Worm (Caenorhabditis elegans) whole organism, L4 larva: Measurements from ENCODE around the gene Y45G12B.2.

Experiments
- D1046.2 ChIP-seq: fragments of 200-800 bp; sonication (Bioruptor generic); IDR thresholded peaks from 2 replicates; pipeline ENCODE4 v1.3.6; 2022; ENCODE audit warnings: missing genetic modification characterization, missing compliant biosample characterization
- F37D6.2 ChIP-seq: sonication (generic microtip); optimal IDR thresholded peaks from 2 replicates; lab custom pipeline; 2016; ENCODE audit warnings: mild to moderate bottlenecking, missing genetic modification characterization, missing compliant biosample characterization
- F44E2.7 ChIP-seq: fragments of 200-800 bp; sonication (Bioruptor generic); IDR thresholded peaks from 2 replicates; pipeline ENCODE4 v2.1.2; 2022; ENCODE audit warnings: missing genetic modification characterization, missing compliant biosample characterization
- Y5F2A.4 ChIP-seq: fragments of 200-800 bp; sonication (Bioruptor generic); optimal IDR thresholded peaks from 2 replicates; lab custom pipeline; 2018; ENCODE audit warnings: mild to moderate bottlenecking, missing genetic modification characterization, missing compliant biosample characterization
- aha-1 ChIP-seq: fragments of 150-350 bp; peaks from one replicate; lab custom pipeline; 2014; ENCODE audit warnings: missing biosample characterization, missing genetic modification characterization
- cey-2 ChIP-seq: sonication (generic microtip); optimal IDR thresholded peaks from 3 replicates; lab custom pipeline; 2017; ENCODE audit warnings: missing genetic modification characterization, mild to moderate bottlenecking, missing compliant biosample characterization, antibody characterized with exemption, borderline replicate concordance; ENCODE audit not compliant: insufficient read depth
- daf-16 ChIP-seq, 3 experiments: sonication (generic microtip); optimal IDR thresholded peaks; 2 replicates each; lab custom pipeline; 2016 to 2017; ENCODE audit warnings: missing genetic modification characterization in 3 of 3, missing genetic modification reagents in 3 of 3, mild to moderate bottlenecking in 2 of 3, missing compliant biosample characterization in 2 of 3, missing biosample characterization in 1 of 3, moderate library complexity in 1 of 3
- dmd-6 ChIP-seq: fragments of 200-800 bp; sonication (Bioruptor generic); IDR thresholded peaks from 2 replicates; pipeline ENCODE4 v1.3.6; 2022; ENCODE audit warnings: missing genetic modification reagents, missing genetic modification characterization, missing compliant biosample characterization
- dmd-9 ChIP-seq: fragments of 200-800 bp; sonication (Bioruptor generic); IDR thresholded peaks from 2 replicates; pipeline ENCODE4 v1.3.6; 2022; ENCODE audit warnings: missing genetic modification reagents, missing genetic modification characterization, missing compliant biosample characterization
- egl-43 ChIP-seq: fragments of 200-800 bp; sonication (Bioruptor generic); IDR thresholded peaks from 2 replicates; pipeline ENCODE4 v1.3.6; 2022; ENCODE audit warnings: missing genetic modification reagents, missing genetic modification characterization, missing compliant biosample characterization
- fkh-10 ChIP-seq: fragments of 150-350 bp; optimal IDR thresholded peaks from 2 replicates; lab custom pipeline; 2014; ENCODE audit warnings: missing biosample characterization, missing genetic modification reagents, missing genetic modification characterization
- hlh-11 ChIP-seq: fragments of 200-800 bp; sonication (Bioruptor generic); optimal IDR thresholded peaks from 2 replicates; lab custom pipeline; 2018; ENCODE audit warnings: mild to moderate bottlenecking, missing genetic modification characterization, missing compliant biosample characterization
- hmg-1.1 ChIP-seq: fragments of 200-800 bp; sonication (Bioruptor generic); IDR thresholded peaks from 2 replicates; pipeline ENCODE4 v1.3.6; 2022; ENCODE audit warnings: missing genetic modification reagents, missing genetic modification characterization, missing compliant biosample characterization
- lim-7 ChIP-seq: fragments of 200-800 bp; sonication (Bioruptor generic); IDR thresholded peaks from 2 replicates; pipeline ENCODE4 v1.3.6; 2022; ENCODE audit warnings: missing genetic modification characterization, missing compliant biosample characterization
- lin-1 ChIP-seq: fragments of 200-800 bp; sonication (Bioruptor generic); IDR thresholded peaks from 2 replicates; pipeline ENCODE4 v1.3.6; 2022; ENCODE audit warnings: missing genetic modification reagents, missing genetic modification characterization, missing compliant biosample characterization
- lin-29 ChIP-seq: fragments of 200-800 bp; sonication (Bioruptor generic); IDR thresholded peaks from 2 replicates; pipeline ENCODE4 v1.3.6; 2022; ENCODE audit warnings: missing genetic modification reagents, missing genetic modification characterization, missing compliant biosample characterization
- mdl-1 ChIP-seq, 2 experiments: fragments of 150-350 bp in 1 of 2; sonication (generic microtip) in 1 of 2; optimal IDR thresholded peaks; 2 replicates each; lab custom pipeline; 2014 to 2017; ENCODE audit warnings: missing biosample characterization in 2 of 2, missing genetic modification characterization in 2 of 2
- mdt-29 ChIP-seq: fragments of 200-800 bp; sonication (Bioruptor generic); IDR thresholded peaks from 2 replicates; pipeline ENCODE4 v1.3.6; 2022; ENCODE audit warnings: missing genetic modification reagents, missing genetic modification characterization, missing compliant biosample characterization
- mxl-3 ChIP-seq: fragments of 200-800 bp; sonication (Bioruptor generic); optimal IDR thresholded peaks from 2 replicates; lab custom pipeline; 2018; ENCODE audit warnings: mild to moderate bottlenecking, missing genetic modification characterization, missing compliant biosample characterization
- nhr-102 ChIP-seq: sonication (generic microtip); optimal IDR thresholded peaks from 2 replicates; lab custom pipeline; 2016; ENCODE audit warnings: mild to moderate bottlenecking, missing genetic modification characterization, moderate library complexity, missing compliant biosample characterization
- nhr-111 ChIP-seq: fragments of 200-800 bp; sonication (Bioruptor generic); optimal IDR thresholded peaks from 2 replicates; lab custom pipeline; 2018; ENCODE audit warnings: mild to moderate bottlenecking, missing genetic modification characterization, missing compliant biosample characterization
- nhr-28 ChIP-seq: fragments of 150-350 bp; optimal IDR thresholded peaks from 2 replicates; lab custom pipeline; 2014; ENCODE audit warnings: missing biosample characterization, missing genetic modification characterization
- nhr-77 ChIP-seq: fragments of 150-350 bp; optimal IDR thresholded peaks from 2 replicates; lab custom pipeline; 2014; ENCODE audit warnings: missing biosample characterization, missing genetic modification characterization
- pqm-1 ChIP-seq: sonication (generic microtip); optimal IDR thresholded peaks from 2 replicates; lab custom pipeline; 2017; ENCODE audit warnings: missing biosample characterization, missing genetic modification characterization
- sdz-12 ChIP-seq: fragments of 200-800 bp; sonication (Bioruptor generic); optimal IDR thresholded peaks from 2 replicates; lab custom pipeline; 2018; ENCODE audit warnings: mild to moderate bottlenecking, missing genetic modification characterization, missing compliant biosample characterization
- set-16 ChIP-seq: fragments of 200-800 bp; sonication (Bioruptor generic); IDR thresholded peaks from 2 replicates; pipeline ENCODE4 v1.3.6; 2022; ENCODE audit warnings: missing genetic modification reagents, missing genetic modification characterization, missing compliant biosample characterization
- snpc-4 ChIP-seq: fragments of 150-350 bp; optimal IDR thresholded peaks from 2 replicates; lab custom pipeline; 2014; ENCODE audit warnings: missing biosample characterization, missing genetic modification characterization
- unc-62 ChIP-seq, 3 experiments: fragments of 150-350 bp in 1 of 3; sonication (generic microtip); optimal IDR thresholded peaks in 2 of 3; peaks in 1 of 3; 1 replicate in 1 of 3; 2 replicates in 2 of 3; lab custom pipeline; 2014 to 2017; ENCODE audit warnings: missing biosample characterization in 3 of 3, missing genetic modification characterization in 3 of 3, missing genetic modification reagents in 3 of 3, missing genotype in 1 of 3
- vab-7 ChIP-seq: fragments of 200-800 bp; sonication (Bioruptor generic); IDR thresholded peaks from 2 replicates; pipeline ENCODE4 v1.3.6; 2022; ENCODE audit warnings: missing genetic modification reagents, missing genetic modification characterization, missing compliant biosample characterization
- zip-11 ChIP-seq: fragments of 200-800 bp; sonication (Bioruptor generic); IDR thresholded peaks from 2 replicates; pipeline ENCODE4 v1.3.6; 2022; ENCODE audit warnings: missing genetic modification characterization, missing compliant biosample characterization

Gene Y45G12B.2

DNA sequence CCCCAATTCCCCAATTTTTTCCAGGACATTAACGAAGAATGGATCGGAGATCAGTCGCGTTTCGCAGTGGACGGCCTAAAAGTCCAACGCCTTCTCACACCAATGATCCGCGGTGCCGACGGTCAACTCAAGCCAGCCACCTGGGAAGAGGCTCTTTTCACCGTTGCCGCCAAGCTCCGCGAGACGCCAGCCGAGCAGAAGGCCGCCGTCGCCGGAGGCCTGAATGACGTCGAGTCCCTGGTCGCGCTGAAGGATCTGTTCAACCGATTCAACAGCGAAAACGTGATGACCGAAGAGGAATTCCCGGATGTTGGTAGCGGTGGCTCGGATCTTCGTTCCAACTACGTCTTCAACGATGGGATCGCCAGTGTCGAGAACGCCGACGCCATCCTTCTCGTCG lies 8.3 kb downstream of the Y45G12B.2 start:
- TF ChIP-seq nhr-111 (GFP tag; lab: Kevin White, UChicago), result no peak
- no peak for TF ChIP-seq nhr-102 (tag; lab: Kevin White, UChicago)
- TF ChIP-seq mdt-29 (GFP tag; lab: Robert Waterston, UW), result 0 out of 2 replicates have a peak, but pooled peaks have one; percentile 9
- peak; percentile 82 for TF ChIP-seq set-16 (GFP tag; lab: Robert Waterston, UW)
- TF ChIP-seq unc-62 (GFP tag; optimal IDR thresholded peaks at IDR 0.05 in 1 of 2; lab: Kevin White, UChicago), result peak in 1 of 2 experiments; percentile 88
- no peak for TF ChIP-seq unc-62 (tag; optimal IDR thresholded peaks at IDR 0.05; lab: Kevin White, UChicago)

DNA sequence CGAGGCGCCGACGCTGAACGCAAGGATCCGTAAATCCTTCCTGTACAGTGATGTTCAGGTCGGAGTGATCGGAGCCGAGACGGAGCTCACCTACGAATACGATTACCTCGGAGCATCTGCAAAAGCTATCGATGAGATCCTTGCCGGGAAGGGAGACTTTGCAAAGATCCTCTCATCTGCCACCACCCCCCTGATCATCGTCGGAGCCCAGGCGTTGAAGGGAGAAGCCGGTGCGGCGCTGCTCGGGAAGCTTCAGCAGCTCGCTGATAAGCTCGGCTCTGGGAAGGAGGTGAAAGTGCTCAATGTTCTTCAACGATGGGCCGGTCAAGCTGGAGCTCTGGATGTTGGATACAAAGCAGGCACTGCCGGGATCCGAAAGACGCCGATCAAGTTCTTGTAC lies 8.7 kb downstream of the Y45G12B.2 start:
- TF ChIP-seq lim-7 (GFP tag; lab: Robert Waterston, UW), result no peak
- no peak for TF ChIP-seq F37D6.2 (tag; lab: Kevin White, UChicago)
- TF ChIP-seq vab-7 (GFP tag; lab: Robert Waterston, UW), result no peak
- no peak for TF ChIP-seq zip-11 (GFP tag; lab: Robert Waterston, UW)
- TF ChIP-seq dmd-9, result no peak
- TF ChIP-seq fkh-10 (GFP tag; lab: Kevin White, UChicago), result no peak
- no peak for TF ChIP-seq mdl-1 (tag; optimal IDR thresholded peaks at IDR 0.05; lab: Kevin White, UChicago)
- no peak for TF ChIP-seq nhr-77 (tag; lab: Kevin White, UChicago)
- TF ChIP-seq sdz-12, result peak; percentile 38
- 0 out of 2 replicates have a peak, but pooled peaks have one; percentile 13 for TF ChIP-seq F44E2.7 (GFP tag; lab: Robert Waterston, UW)
- no peak for TF ChIP-seq Y5F2A.4 (GFP tag; lab: Kevin White, UChicago)
- TF ChIP-seq aha-1 (tag; lab: Kevin White, UChicago), result peak; percentile 90
- TF ChIP-seq cey-2 (tag; lab: Kevin White, UChicago), result no peak
- peak; percentile 84 for TF ChIP-seq set-16 (GFP tag; lab: Robert Waterston, UW)
- TF ChIP-seq mdt-29 (GFP tag; lab: Robert Waterston, UW), result no peak
- 0 out of 2 replicates have a peak, but pooled peaks have one; percentile 24 for TF ChIP-seq egl-43 (GFP tag; lab: Robert Waterston, UW)
- no peak for TF ChIP-seq snpc-4 (tag; lab: Kevin White, UChicago)
- TF ChIP-seq, all 104 proteins: peak for 5

DNA sequence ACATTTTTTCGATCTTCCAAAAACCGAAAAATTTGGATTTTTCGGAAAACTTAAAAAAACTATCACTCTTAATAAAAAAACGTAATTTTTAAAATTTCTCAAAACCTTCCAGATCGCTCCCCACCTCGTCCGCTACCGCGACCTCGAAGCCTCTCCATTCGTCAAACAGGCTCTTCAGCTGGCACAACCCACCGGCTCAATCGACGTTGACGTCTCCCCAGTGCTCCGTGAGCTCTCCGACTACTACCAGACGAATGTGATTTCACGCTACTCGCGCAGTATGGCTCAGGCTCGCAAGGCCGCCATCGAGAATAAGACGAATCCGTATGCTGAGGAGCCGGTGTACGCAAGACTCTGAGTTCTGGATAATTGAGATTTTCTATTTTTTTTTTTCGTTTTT lies 11.8 kb downstream of the Y45G12B.2 start:
- TF ChIP-seq hmg-1.1 (no peak), D1046.2 (0 out of 2 replicates have a peak, but pooled peaks have one; percentile 29), set-16 (GFP tag; lab: Robert Waterston, UW) (peak; percentile 62)
- TF ChIP-seq, all 104 proteins: peak for 2

DNA sequence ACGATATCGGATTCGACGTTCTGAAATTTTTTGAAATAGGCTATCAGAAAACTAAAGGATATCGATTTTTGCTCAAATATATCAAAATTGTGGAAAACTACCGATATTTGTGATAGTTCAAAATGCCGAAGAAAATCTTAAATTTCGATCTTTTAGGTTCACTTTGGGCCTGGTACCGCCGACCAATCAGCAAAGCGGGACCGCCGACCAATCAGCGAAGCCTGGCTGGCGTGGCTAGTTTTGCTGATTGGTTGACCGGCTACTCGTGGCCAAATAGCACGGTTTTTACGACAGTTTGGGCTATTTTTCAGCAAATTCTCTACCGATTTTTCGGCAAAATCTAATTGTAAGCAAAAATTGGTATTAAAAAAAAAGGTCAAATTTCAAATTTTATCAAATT lies 15.6 kb downstream of the Y45G12B.2 start:
- TF ChIP-seq lin-1, result no peak

DNA sequence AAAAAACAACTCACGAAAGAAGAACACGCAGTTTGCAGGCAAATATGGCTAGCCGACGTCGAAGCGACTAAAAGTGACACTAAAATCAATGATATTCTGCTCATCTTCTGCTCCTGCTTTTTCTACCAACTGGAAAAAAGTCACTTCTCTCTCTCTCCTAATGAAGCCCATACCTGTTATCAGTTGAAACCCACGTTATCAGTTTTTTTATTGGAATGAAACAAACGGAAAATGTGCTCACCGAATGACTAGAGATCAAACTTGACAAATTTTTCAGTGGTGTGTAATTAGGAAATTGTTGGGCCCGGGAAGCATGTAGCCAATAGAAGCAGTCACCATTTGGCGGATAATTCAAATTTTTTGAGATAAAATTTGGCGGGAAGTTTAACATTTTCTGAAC lies 16.9 kb downstream of the Y45G12B.2 start, which contains the start of gene C24B9.3:
C24B9.3 (minus strand) TSS at position 171 of the 400 bp plus-strand sequence.
- TF ChIP-seq nhr-77 (tag; lab: Kevin White, UChicago), result peak; percentile 45
- no peak for TF ChIP-seq Y5F2A.4 (GFP tag; lab: Kevin White, UChicago)
- peak; percentile 52 for TF ChIP-seq hlh-11 (tag; lab: Kevin White, UChicago)
- peak; percentile 74 for TF ChIP-seq dmd-6
- peak; percentile 71 for TF ChIP-seq pqm-1 (tag; lab: Kevin White, UChicago)
- TF ChIP-seq daf-16 (GFP tag; optimal IDR thresholded peaks at IDR 0.05; lab: Kevin White, UChicago), result no peak
- peak; percentile 75 for TF ChIP-seq daf-16 (tag; optimal IDR thresholded peaks at IDR 0.05; lab: Kevin White, UChicago)
- no peak for TF ChIP-seq lin-29
- TF ChIP-seq nhr-28 (tag; lab: Kevin White, UChicago), result peak; percentile 57
- TF ChIP-seq mxl-3 (GFP tag; lab: Kevin White, UChicago), result peak; percentile 26
